Fruit fly (Drosophila melanogaster): ENCODE data around the gene ND-ACP.

The ND-ACP gene

DNA sequence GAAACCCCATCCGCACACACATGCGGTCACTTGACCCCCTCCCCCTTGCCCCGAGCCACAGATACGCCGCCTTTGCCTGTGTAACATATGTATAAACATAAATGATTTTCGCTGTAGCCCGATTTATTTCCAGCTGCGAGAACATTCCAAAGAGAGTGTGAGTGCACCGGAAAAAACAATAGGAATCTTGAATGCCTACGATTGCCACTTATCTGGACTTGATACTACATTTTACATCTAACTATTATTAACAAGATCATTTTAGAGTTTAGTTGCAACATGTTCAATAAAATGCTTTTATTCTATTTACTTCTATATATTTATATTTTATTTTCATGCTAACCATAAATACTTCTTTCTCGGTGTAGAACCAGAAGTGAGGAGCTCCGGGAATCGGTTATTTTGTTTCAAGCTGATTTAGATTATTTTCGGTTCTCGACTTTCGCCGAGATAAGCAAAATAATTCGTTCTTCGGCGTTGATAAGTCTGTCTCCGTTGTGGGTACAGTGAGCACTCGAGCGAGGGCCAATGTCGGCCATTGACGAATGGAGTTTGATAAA is 29.6 kb upstream of the ND-ACP start (continued):
- TF ChIP-seq PHDP (tag; optimal IDR thresholded peaks at IDR 0.05) (peak; percentile 85), gt (GFP tag; IDR thresholded peaks at IDR 0.05) (no peak), CG5953 (GFP tag; IDR thresholded peaks at IDR 0.05) (peak; percentile 56), MBD-R2 (GFP tag; IDR thresholded peaks at IDR 0.05) (0 out of 2 replicates have a peak, but pooled peaks have one; percentile 46), Ssrp (tag; optimal IDR thresholded peaks at IDR 0.05) (peak; percentile 82), Mad (GFP tag; optimal IDR thresholded peaks at IDR 0.05) (peak; percentile 25), Drgx (GFP tag; IDR thresholded peaks at IDR 0.05) (peak; percentile 23; the same call in 1 of the 2 replicates), Aef1 (GFP tag; IDR thresholded peaks at IDR 0.05) (peak; percentile 53; the same call in 2 of the 3 replicates), lmd (GFP tag; IDR thresholded peaks at IDR 0.05) (peak; percentile 83), hbn (GFP tag; IDR thresholded peaks at IDR 0.05; ENCODE audit: partially characterized antibody) (no peak), hkb (optimal IDR thresholded peaks at IDR 0.05) (no peak), hkb (GFP tag; IDR thresholded peaks at IDR 0.05) (peak; percentile 90), trh (GFP tag; optimal IDR thresholded peaks at IDR 0.05) (peak; percentile 27), CG11247 (GFP tag; IDR thresholded peaks at IDR 0.05) (peak; percentile 60; the same call in 1 of the 2 replicates), Atf3 (GFP tag; optimal IDR thresholded peaks at IDR 0.05) (no peak), Bteb2 (GFP tag; optimal IDR thresholded peaks at IDR 0.05) (no peak), dati (GFP tag; IDR thresholded peaks at IDR 0.05) (0 out of 2 replicates have a peak, but pooled peaks have one; percentile 11), sug (tag; optimal IDR thresholded peaks at IDR 0.05) (peak; percentile 72), otp (GFP tag; IDR thresholded peaks at IDR 0.05) (peak; percentile 69; the same call in 2 of the 3 replicates), NfI (GFP tag; optimal IDR thresholded peaks at IDR 0.05) (peak; percentile 72), mirr (GFP tag; optimal IDR thresholded peaks at IDR 0.05) (peak; percentile 25), CG4730 (GFP tag; IDR thresholded peaks at IDR 0.05) (peak; percentile 69), ERR (GFP tag; optimal IDR thresholded peaks at IDR 0.05) (no peak), CG4360 (GFP tag; IDR thresholded peaks at IDR 0.05) (peak; percentile 69), ham (GFP tag; IDR thresholded peaks at IDR 0.05) (no peak), Poxn (GFP tag; IDR thresholded peaks at IDR 0.05) (no peak), Lim3 (GFP tag; IDR thresholded peaks at IDR 0.05) (no peak), bbx (GFP tag; IDR thresholded peaks at IDR 0.05; ENCODE audit: partially characterized antibody) (no peak), D19B (GFP tag; optimal IDR thresholded peaks at IDR 0.05) (peak; percentile 18), Ets65A (GFP tag) (no peak), CG17186 (GFP tag; optimal IDR thresholded peaks at IDR 0.05) (no peak), CG7839 (tag; optimal IDR thresholded peaks at IDR 0.05) (peak; percentile 89), CG2199 (GFP tag; IDR thresholded peaks at IDR 0.05) (0 out of 3 replicates have a peak, but pooled peaks have one; percentile 54), CG31224 (GFP tag; IDR thresholded peaks at IDR 0.05) (peak; percentile 67), Bgb (GFP tag; IDR thresholded peaks at IDR 0.05; ENCODE audit: partially characterized antibody) (no peak), CG15269 (tag; optimal IDR thresholded peaks at IDR 0.05) (peak; percentile 78), HLHmδ (GFP tag; optimal IDR thresholded peaks at IDR 0.05) (no peak), Scr (GFP tag; IDR thresholded peaks at IDR 0.05; ENCODE audit: partially characterized antibody) (no peak), CG13424 (tag; optimal IDR thresholded peaks at IDR 0.05) (peak; percentile 82), CG12219 (GFP tag; optimal IDR thresholded peaks at IDR 0.05) (peak; percentile 66), CG9609 (GFP tag; optimal IDR thresholded peaks at IDR 0.05) (peak; percentile 8), esg (GFP tag; conservative IDR thresholded peaks at IDR 0.05) (peak; percentile 68), CG12659 (GFP tag; optimal IDR thresholded peaks at IDR 0.05) (peak; percentile 75), GATAe (GFP tag; conservative IDR thresholded peaks at IDR 0.05) (no peak), Antp (GFP tag; optimal IDR thresholded peaks at IDR 0.05) (no peak), MESR4 (GFP tag; optimal IDR thresholded peaks at IDR 0.05) (no peak), CG15073 (GFP tag; optimal IDR thresholded peaks at IDR 0.05) (peak; percentile 44), sr (GFP tag; IDR thresholded peaks at IDR 0.05) (no peak), CG10543 (GFP tag; optimal IDR thresholded peaks at IDR 0.05) (peak; percentile 85), dpn (GFP tag; optimal IDR thresholded peaks at IDR 0.05) (peak; percentile 12 to 81), CG31388 (GFP tag; optimal IDR thresholded peaks at IDR 0.05) (peak; percentile 48)
